Worm (Caenorhabditis elegans): Measurements from ENCODE around the gene gpa-13.

ce11 chrV:12747431-12747830 is 7.3 kb downstream of the gpa-13 start, which contains the start of gene C15C8.4:
- TF ChIP-seq snpc-4 (tag; optimal IDR thresholded peaks at IDR 0.05) (no peak), ztf-11 (tag; optimal IDR thresholded peaks at IDR 0.05) (no peak), lin-38 (GFP tag; IDR thresholded peaks at IDR 0.05) (no peak; the same call in 1 of the 2 replicates), nhr-237 (tag; optimal IDR thresholded peaks at IDR 0.05) (no peak), mes-2 (tag; optimal IDR thresholded peaks at IDR 0.05; ENCODE audit: poor library complexity, severe bottlenecking) (no peak), egl-43 (GFP tag; IDR thresholded peaks at IDR 0.05) (no peak), lin-39 (tag; optimal IDR thresholded peaks at IDR 0.05) (no peak)
